Worm (Caenorhabditis elegans) whole organism, young adult: ENCODE results near the gene C14B9.3.

Experiments used
- B0019.2 ChIP-seq: fragments of 200-800 bp; sonication (Bioruptor generic); conservative IDR thresholded peaks from 2 replicates; pipeline ENCODE4 v1.3.6; 2022; ENCODE audit warnings: missing genetic modification reagents, missing genetic modification characterization, missing compliant biosample characterization
- C06A6.2 ChIP-seq: fragments of 200-800 bp; sonication (Bioruptor generic); conservative IDR thresholded peaks from 2 replicates; pipeline ENCODE4 v1.3.6; 2022; ENCODE audit warnings: missing genetic modification characterization, missing compliant biosample characterization
- C17E4.6 ChIP-seq: fragments of 200-800 bp; sonication (Bioruptor generic); IDR thresholded peaks from 2 replicates; pipeline ENCODE4 v1.3.6; 2022; ENCODE audit warnings: missing genetic modification reagents, missing genetic modification characterization, missing compliant biosample characterization
- F37B4.10 ChIP-seq: fragments of 200-800 bp; sonication (Bioruptor generic); IDR thresholded peaks from 2 replicates; pipeline ENCODE4 v1.3.6; 2022; ENCODE audit warnings: missing genetic modification characterization, missing compliant biosample characterization
- F39B2.1 ChIP-seq: fragments of 200-800 bp; sonication (Bioruptor generic); IDR thresholded peaks from 2 replicates; pipeline ENCODE4 v1.3.6; 2022; ENCODE audit warnings: missing genetic modification reagents, missing genetic modification characterization, missing compliant biosample characterization
- F52B5.7 ChIP-seq: sonication (generic microtip); optimal IDR thresholded peaks from 2 replicates; lab custom pipeline; 2016; ENCODE audit warnings: mild to moderate bottlenecking, missing genetic modification characterization, missing compliant biosample characterization
- F55B11.4 ChIP-seq: sonication (generic microtip); optimal IDR thresholded peaks from 2 replicates; lab custom pipeline; 2016; ENCODE audit warnings: missing compliant biosample characterization, missing genetic modification characterization, borderline replicate concordance; ENCODE audit not compliant: insufficient read depth
- K12H6.12 ChIP-seq: fragments of 200-800 bp; sonication (Bioruptor generic); optimal IDR thresholded peaks from 2 replicates; lab custom pipeline; 2018; ENCODE audit warnings: mild to moderate bottlenecking, missing genetic modification characterization, missing compliant biosample characterization
- T26A5.8 ChIP-seq: sonication (generic microtip); optimal IDR thresholded peaks from 2 replicates; lab custom pipeline; 2016; ENCODE audit warnings: missing genetic modification characterization, missing compliant biosample characterization
- Y56A3A.18 ChIP-seq: fragments of 200-800 bp; sonication (Bioruptor generic); IDR thresholded peaks from 2 replicates; pipeline ENCODE4 v1.3.6; 2022; ENCODE audit warnings: missing genetic modification reagents, missing genetic modification characterization, missing compliant biosample characterization
- ama-1 ChIP-seq, 3 experiments: fragments of 150-350 bp in 1 of 3; sonication (generic microtip) in 2 of 3; optimal IDR thresholded peaks; 2 replicates each; lab custom pipeline; 2014 to 2018; ENCODE audit warnings: missing biosample characterization in 2 of 3, missing genetic modification characterization in 2 of 3, missing genetic modification reagents in 2 of 3
- aptf-2 ChIP-seq: fragments of 200-800 bp; sonication (Bioruptor generic); conservative IDR thresholded peaks from 2 replicates; pipeline ENCODE4 v1.3.6; 2022; ENCODE audit warnings: missing genetic modification reagents, missing genetic modification characterization, missing compliant biosample characterization
- athp-1 ChIP-seq: sonication (generic microtip); optimal IDR thresholded peaks from 2 replicates; lab custom pipeline; 2017; ENCODE audit warnings: mild to moderate bottlenecking, missing genetic modification characterization, missing compliant biosample characterization
- attf-5 ChIP-seq: fragments of 200-800 bp; sonication (Bioruptor generic); optimal IDR thresholded peaks from 2 replicates; lab custom pipeline; 2018; ENCODE audit warnings: mild to moderate bottlenecking, missing genetic modification characterization, missing compliant biosample characterization
- attf-6 ChIP-seq: fragments of 200-800 bp; sonication (Bioruptor generic); IDR thresholded peaks from 2 replicates; pipeline ENCODE4 v1.3.6; 2022; ENCODE audit warnings: missing genetic modification reagents, missing genetic modification characterization, missing compliant biosample characterization
- bed-1 ChIP-seq: fragments of 200-800 bp; sonication (Bioruptor generic); IDR thresholded peaks from 2 replicates; pipeline ENCODE4 v1.3.6; 2022; ENCODE audit warnings: missing genetic modification reagents, missing genetic modification characterization, missing compliant biosample characterization
- bed-2 ChIP-seq: fragments of 200-800 bp; sonication (Bioruptor generic); IDR thresholded peaks from 2 replicates; pipeline ENCODE4 v1.3.6; 2022; ENCODE audit warnings: missing genetic modification reagents, missing genetic modification characterization, missing compliant biosample characterization
- ccch-3 ChIP-seq: fragments of 200-800 bp; sonication (Bioruptor generic); optimal IDR thresholded peaks from 2 replicates; lab custom pipeline; 2018; ENCODE audit warnings: mild to moderate bottlenecking, missing genetic modification characterization, missing compliant biosample characterization
- ceh-40 ChIP-seq: fragments of 200-800 bp; sonication (Bioruptor generic); IDR thresholded peaks from 2 replicates; pipeline ENCODE4 v1.3.6; 2022; ENCODE audit warnings: missing genetic modification characterization, missing compliant biosample characterization
- efl-1 ChIP-seq: fragments of 150-350 bp; optimal IDR thresholded peaks from 2 replicates; lab custom pipeline; 2014; ENCODE audit warnings: missing biosample characterization, missing genetic modification reagents, missing genetic modification characterization
- egl-18 ChIP-seq: fragments of 200-800 bp; sonication (Bioruptor generic); IDR thresholded peaks from 2 replicates; pipeline ENCODE4 v1.3.6; 2022; ENCODE audit warnings: missing genetic modification reagents, missing genetic modification characterization, missing compliant biosample characterization
- egl-44 ChIP-seq: fragments of 200-800 bp; sonication (Bioruptor generic); IDR thresholded peaks from 2 replicates; pipeline ENCODE4 v1.3.6; 2022; ENCODE audit warnings: missing genetic modification reagents, missing genetic modification characterization, missing compliant biosample characterization
- hlh-26 ChIP-seq: fragments of 200-800 bp; sonication (Bioruptor generic); conservative IDR thresholded peaks from 2 replicates; pipeline ENCODE4 v1.3.6; 2022; ENCODE audit warnings: missing genetic modification reagents, missing genetic modification characterization, missing compliant biosample characterization
- lag-1 ChIP-seq: fragments of 200-800 bp; sonication (Bioruptor generic); IDR thresholded peaks from 2 replicates; pipeline ENCODE4 v1.3.6; 2022; ENCODE audit warnings: missing genetic modification reagents, missing genetic modification characterization, missing compliant biosample characterization
- lin-54 ChIP-seq: fragments of 200-800 bp; sonication (Bioruptor generic); optimal IDR thresholded peaks from 2 replicates; lab custom pipeline; 2018; ENCODE audit warnings: mild to moderate bottlenecking, missing genetic modification characterization, missing compliant biosample characterization
- lsl-1 ChIP-seq: fragments of 200-800 bp; sonication (Bioruptor generic); optimal IDR thresholded peaks from 2 replicates; lab custom pipeline; 2018; ENCODE audit warnings: mild to moderate bottlenecking, missing genetic modification characterization, moderate library complexity, missing compliant biosample characterization
- lsy-27 ChIP-seq: sonication (generic microtip); optimal IDR thresholded peaks from 2 replicates; lab custom pipeline; 2017; ENCODE audit warnings: missing genetic modification characterization, mild to moderate bottlenecking, missing compliant biosample characterization, antibody characterized with exemption, missing genotype, borderline replicate concordance; ENCODE audit not compliant: insufficient read depth
- madf-10 ChIP-seq: sonication (generic microtip); optimal IDR thresholded peaks from 2 replicates; lab custom pipeline; 2016; ENCODE audit warnings: mild to moderate bottlenecking, missing genetic modification characterization, missing compliant biosample characterization
- mxl-1 ChIP-seq: sonication (generic microtip); optimal IDR thresholded peaks from 2 replicates; lab custom pipeline; 2016; ENCODE audit warnings: missing genetic modification characterization, missing compliant biosample characterization
- nfya-1 ChIP-seq: sonication (generic microtip); optimal IDR thresholded peaks from 2 replicates; lab custom pipeline; 2017; ENCODE audit warnings: antibody characterized with exemption, missing compliant biosample characterization, missing genetic modification characterization, borderline replicate concordance; ENCODE audit not compliant: insufficient read depth
- nfya-2 ChIP-seq: fragments of 200-800 bp; sonication (Bioruptor generic); IDR thresholded peaks from 2 replicates; pipeline ENCODE4 v1.3.6; 2022; ENCODE audit warnings: missing genetic modification reagents, missing genetic modification characterization, missing compliant biosample characterization
- nfyb-1 ChIP-seq: fragments of 200-800 bp; sonication (Bioruptor generic); IDR thresholded peaks from 2 replicates; pipeline ENCODE4 v1.3.6; 2022; ENCODE audit warnings: missing genetic modification reagents, missing genetic modification characterization, missing compliant biosample characterization
- pbrm-1 ChIP-seq: fragments of 200-800 bp; sonication (Bioruptor generic); IDR thresholded peaks from 2 replicates; pipeline ENCODE4 v1.3.6; 2022; ENCODE audit warnings: missing genetic modification reagents, missing genetic modification characterization, missing compliant biosample characterization
- pha-4 ChIP-seq: fragments of 150-350 bp; sonication (generic microtip); optimal IDR thresholded peaks from 2 replicates; lab custom pipeline; 2014; ENCODE audit warnings: missing biosample characterization, missing genetic modification reagents, missing genetic modification characterization
- rec-8 ChIP-seq, 2 experiments: sonication (generic microtip); optimal IDR thresholded peaks; 2 replicates each; lab custom pipeline; 2016; ENCODE audit warnings: mild to moderate bottlenecking in 2 of 2, missing genetic modification characterization in 2 of 2, missing genetic modification reagents in 2 of 2, missing genotype in 2 of 2, missing biosample characterization in 1 of 2, missing compliant biosample characterization in 1 of 2, moderate library complexity in 1 of 2
- rpc-1 ChIP-seq, 2 experiments: fragments of 150-350 bp in 1 of 2; sonication (generic microtip) in 1 of 2; optimal IDR thresholded peaks; 2 replicates each; lab custom pipeline; 2014 to 2018; ENCODE audit warnings: missing biosample characterization in 1 of 2, missing genetic modification characterization in 1 of 2, missing genetic modification reagents in 1 of 2, missing genotype in 1 of 2
- snpc-3.4 ChIP-seq: sonication (generic microtip); optimal IDR thresholded peaks from 2 replicates; lab custom pipeline; 2017; ENCODE audit warnings: missing genetic modification characterization, mild to moderate bottlenecking, missing compliant biosample characterization, antibody characterized with exemption, moderate library complexity, missing genotype, missing genetic modification reagents
- snpc-4 ChIP-seq, 5 experiments: fragments of 150-350 bp in 1 of 5; sonication (generic microtip) in 4 of 5; optimal IDR thresholded peaks; 2 replicates each; lab custom pipeline; 2014 to 2018; ENCODE audit warnings: missing genetic modification characterization in 5 of 5, missing biosample characterization in 3 of 5, antibody characterized with exemption in 2 of 5, mild to moderate bottlenecking in 2 of 5, missing compliant biosample characterization in 2 of 5, missing genotype in 2 of 5, moderate library complexity in 2 of 5, missing genetic modification reagents in 1 of 5
- sptf-2 ChIP-seq: fragments of 200-800 bp; sonication (Bioruptor generic); optimal IDR thresholded peaks from 2 replicates; lab custom pipeline; 2018; ENCODE audit warnings: mild to moderate bottlenecking, missing genetic modification characterization, missing compliant biosample characterization
- tbp1 ChIP-seq: fragments of 200-800 bp; sonication (Bioruptor generic); optimal IDR thresholded peaks from 2 replicates; lab custom pipeline; 2018; ENCODE audit warnings: mild to moderate bottlenecking, missing genetic modification characterization, missing compliant biosample characterization
- tbx-9 ChIP-seq: sonication (generic microtip); optimal IDR thresholded peaks from 2 replicates; lab custom pipeline; 2016; ENCODE audit warnings: borderline replicate concordance, missing genetic modification characterization, inconsistent platforms, missing compliant biosample characterization
- tlf-1 ChIP-seq: fragments of 200-800 bp; sonication (Bioruptor generic); optimal IDR thresholded peaks from 2 replicates; lab custom pipeline; 2018; ENCODE audit warnings: mild to moderate bottlenecking, missing genetic modification characterization, missing compliant biosample characterization
- unc-130 ChIP-seq: sonication (generic microtip); optimal IDR thresholded peaks from 2 replicates; lab custom pipeline; 2016; ENCODE audit warnings: missing genetic modification reagents, missing genetic modification characterization, missing compliant biosample characterization
- xnd-1 ChIP-seq: sonication (generic microtip); optimal IDR thresholded peaks from 2 replicates; lab custom pipeline; 2016; ENCODE audit warnings: missing genotype, missing genetic modification reagents, missing genetic modification characterization, missing compliant biosample characterization
- ztf-25 ChIP-seq: fragments of 200-800 bp; sonication (Bioruptor generic); IDR thresholded peaks from 2 replicates; pipeline ENCODE4 v1.3.6; 2022; ENCODE audit warnings: missing genetic modification reagents, missing genetic modification characterization, missing compliant biosample characterization
- ztf-26 ChIP-seq: sonication (generic microtip); optimal IDR thresholded peaks from 2 replicates; lab custom pipeline; 2017; ENCODE audit warnings: missing genetic modification characterization, missing compliant biosample characterization

C14B9.3 gene

ce11 chrIII:8129195-8129594 lies 20.6 kb downstream of the C14B9.3 start (continued):
- TF ChIP-seq unc-130 (GFP tag; lab: Kevin White, UChicago) (no peak), nfya-2 (GFP tag; lab: Robert Waterston, UW) (0 out of 2 replicates have a peak, but pooled peaks have one; percentile 12), Y56A3A.18 (0 out of 2 replicates have a peak, but pooled peaks have one; percentile 54), nfyb-1 (GFP tag; lab: Robert Waterston, UW) (peak; percentile 50; the same call in 1 of the 2 replicates), lag-1 (GFP tag; lab: Robert Waterston, UW) (no peak), F39B2.1 (peak; percentile 78; the same call in 1 of the 2 replicates), C06A6.2 (GFP tag; lab: Robert Waterston, UW) (no peak), F52B5.7 (no peak), attf-6 (GFP tag; lab: Robert Waterston, UW) (peak; percentile 62; the same call in 1 of the 2 replicates), B0019.2 (GFP tag; lab: Robert Waterston, UW) (no peak), rec-8 (tag; optimal IDR thresholded peaks at IDR 0.05; lab: Kevin White, UChicago) (peak in 1 of 2 experiments; percentile 5), tbx-9 (no peak), lsl-1 (GFP tag; lab: Kevin White, UChicago) (no peak), ztf-26 (no peak), T26A5.8 (tag; lab: Kevin White, UChicago) (no peak), sptf-2 (GFP tag; lab: Kevin White, UChicago) (no peak), egl-18 (GFP tag; lab: Robert Waterston, UW) (no peak), bed-2 (GFP tag; lab: Robert Waterston, UW) (no peak), xnd-1 (tag; lab: Kevin White, UChicago) (no peak), lin-54 (peak; percentile 37), tbp1 (GFP tag; lab: Kevin White, UChicago) (peak; percentile 32), aptf-2 (GFP tag; lab: Robert Waterston, UW) (no peak), pha-4 (tag; lab: Kevin White, UChicago) (no peak), snpc-4 (GFP tag; optimal IDR thresholded peaks at IDR 0.05; lab: Kevin White, UChicago) (no peak), snpc-4 (tag; optimal IDR thresholded peaks at IDR 0.05; lab: Kevin White, UChicago) (peak in 2 of 4 experiments; percentile 8 to 29), attf-5 (GFP tag; lab: Kevin White, UChicago) (no peak), pbrm-1 (no peak), ccch-3 (no peak), nfya-1 (no peak), ceh-40 (GFP tag; lab: Robert Waterston, UW) (no peak)
- TF ChIP-seq, all 124 proteins: peak for 33

ce11 chrIII:8130177-8130902 lies 21.8 kb downstream of the C14B9.3 start, which contains the start of the genes rpl-21 and C14B9.10:
rpl-21 (minus strand) TSS chrIII:8130227.
C14B9.10 (plus strand) TSS chrIII:8130852.
- TF ChIP-seq mxl-1 (tag; lab: Kevin White, UChicago) (no peak), tlf-1 (GFP tag; lab: Kevin White, UChicago) (peak; percentile 82), nfya-1 (no peak), hlh-26 (GFP tag; lab: Robert Waterston, UW) (no peak), ama-1 (optimal IDR thresholded peaks at IDR 0.05; lab: Kevin White, UChicago) (no peak), ama-1 (GFP tag; optimal IDR thresholded peaks at IDR 0.05; lab: Kevin White, UChicago) (no peak), attf-5 (GFP tag; lab: Kevin White, UChicago) (peak; percentile 76), F37B4.10 (GFP tag; lab: Robert Waterston, UW) (no peak), bed-1 (GFP tag; lab: Robert Waterston, UW) (no peak), athp-1 (tag; lab: Kevin White, UChicago) (peak; percentile 35), C17E4.6 (GFP tag; lab: Robert Waterston, UW) (peak; percentile 25; the same call in 1 of the 2 replicates), efl-1 (GFP tag; lab: Kevin White, UChicago) (peak; percentile 55), K12H6.12 (tag; lab: Kevin White, UChicago) (no peak), ztf-25 (GFP tag; lab: Robert Waterston, UW) (no peak), madf-10 (tag; lab: Kevin White, UChicago) (peak; percentile 26), lsy-27 (no peak), F55B11.4 (tag; lab: Kevin White, UChicago) (no peak), snpc-3.4 (peak; percentile 89), egl-44 (GFP tag; lab: Robert Waterston, UW) (no peak), rpc-1 (optimal IDR thresholded peaks at IDR 0.05; lab: Kevin White, UChicago) (no peak), rpc-1 (tag; optimal IDR thresholded peaks at IDR 0.05; lab: Kevin White, UChicago) (no peak), nfyb-1 (GFP tag; lab: Robert Waterston, UW) (peak; percentile 74)
